Worm (Caenorhabditis elegans) whole organism, L4 larva: ENCODE measurements around the gene F13H8.3.

Experiments used
- D1046.2 ChIP-seq: fragments of 200-800 bp; sonication (Bioruptor generic); IDR thresholded peaks from 2 replicates; pipeline ENCODE4 v1.3.6; 2022; ENCODE audit warnings: missing genetic modification characterization, missing compliant biosample characterization
- F26F4.8 ChIP-seq: fragments of 200-800 bp; sonication (Bioruptor generic); conservative IDR thresholded peaks from 2 replicates; pipeline ENCODE4 v1.3.6; 2022; ENCODE audit warnings: missing genetic modification characterization, missing compliant biosample characterization
- T20F7.1 ChIP-seq: fragments of 200-800 bp; sonication (Bioruptor generic); optimal IDR thresholded peaks from 2 replicates; lab custom pipeline; 2018; ENCODE audit warnings: mild to moderate bottlenecking, missing genetic modification characterization, missing compliant biosample characterization
- Y105C5A.15 ChIP-seq: fragments of 200-800 bp; sonication (Bioruptor generic); IDR thresholded peaks from 2 replicates; pipeline ENCODE4 v1.3.6; 2022; ENCODE audit warnings: missing genetic modification characterization, missing compliant biosample characterization
- Y5F2A.4 ChIP-seq: fragments of 200-800 bp; sonication (Bioruptor generic); optimal IDR thresholded peaks from 2 replicates; lab custom pipeline; 2018; ENCODE audit warnings: mild to moderate bottlenecking, missing genetic modification characterization, missing compliant biosample characterization
- Y75B8A.6 ChIP-seq: fragments of 200-800 bp; sonication (Bioruptor generic); IDR thresholded peaks from 2 replicates; pipeline ENCODE4 v1.3.6; 2022; ENCODE audit warnings: missing genetic modification reagents, missing genetic modification characterization, missing compliant biosample characterization
- ZK337.2 ChIP-seq: fragments of 200-800 bp; sonication (Bioruptor generic); IDR thresholded peaks from 2 replicates; pipeline ENCODE4 v1.3.6; 2022; ENCODE audit warnings: missing genetic modification reagents, missing genetic modification characterization, missing compliant biosample characterization
- aha-1 ChIP-seq: fragments of 150-350 bp; peaks from one replicate; lab custom pipeline; 2014; ENCODE audit warnings: missing biosample characterization, missing genetic modification characterization
- ama-1 ChIP-seq: fragments of 150-350 bp; optimal IDR thresholded peaks from 2 replicates; lab custom pipeline; 2014; ENCODE audit warnings: inconsistent platforms, mixed read lengths
- attf-4 ChIP-seq: sonication (generic microtip); optimal IDR thresholded peaks from 3 replicates; lab custom pipeline; 2017; ENCODE audit warnings: missing biosample characterization, missing genetic modification characterization
- ceh-44 ChIP-seq: fragments of 200-800 bp; sonication (Bioruptor generic); IDR thresholded peaks from 2 replicates; pipeline ENCODE4 v1.3.6; 2022; ENCODE audit warnings: missing genetic modification reagents, missing genetic modification characterization, missing compliant biosample characterization
- ctbp-1 ChIP-seq: fragments of 200-800 bp; sonication (Bioruptor generic); IDR thresholded peaks from 2 replicates; pipeline ENCODE4 v1.3.6; 2022; ENCODE audit warnings: missing genetic modification reagents, missing genetic modification characterization, missing compliant biosample characterization
- daf-16 ChIP-seq, 3 experiments: sonication (generic microtip); optimal IDR thresholded peaks; 2 replicates each; lab custom pipeline; 2016 to 2017; ENCODE audit warnings: missing genetic modification characterization in 3 of 3, missing genetic modification reagents in 3 of 3, mild to moderate bottlenecking in 2 of 3, missing compliant biosample characterization in 2 of 3, missing biosample characterization in 1 of 3, moderate library complexity in 1 of 3
- dmd-8 ChIP-seq: fragments of 200-800 bp; sonication (Bioruptor generic); IDR thresholded peaks from 2 replicates; pipeline ENCODE4 v1.3.6; 2022; ENCODE audit warnings: missing genetic modification characterization, missing compliant biosample characterization
- duxl-1 ChIP-seq: sonication (generic microtip); optimal IDR thresholded peaks from 2 replicates; lab custom pipeline; 2016; ENCODE audit warnings: mild to moderate bottlenecking, missing genetic modification characterization, moderate library complexity, missing compliant biosample characterization; ENCODE audit not compliant: poor library complexity
- dve-1 ChIP-seq: sonication (generic microtip); optimal IDR thresholded peaks from 2 replicates; lab custom pipeline; 2017; ENCODE audit warnings: antibody characterized with exemption, mild to moderate bottlenecking, missing genetic modification characterization, missing compliant biosample characterization; ENCODE audit not compliant: insufficient read depth
- egl-43 ChIP-seq: fragments of 200-800 bp; sonication (Bioruptor generic); IDR thresholded peaks from 2 replicates; pipeline ENCODE4 v1.3.6; 2022; ENCODE audit warnings: missing genetic modification reagents, missing genetic modification characterization, missing compliant biosample characterization
- fos-1 ChIP-seq: fragments of 150-350 bp; optimal IDR thresholded peaks from 2 replicates; lab custom pipeline; 2014; ENCODE audit warnings: missing biosample characterization, missing genetic modification characterization
- gei-8 ChIP-seq: fragments of 200-800 bp; sonication (Bioruptor generic); optimal IDR thresholded peaks from 2 replicates; lab custom pipeline; 2018; ENCODE audit warnings: mild to moderate bottlenecking, missing genetic modification characterization, missing compliant biosample characterization
- hlh-11 ChIP-seq: fragments of 200-800 bp; sonication (Bioruptor generic); optimal IDR thresholded peaks from 2 replicates; lab custom pipeline; 2018; ENCODE audit warnings: mild to moderate bottlenecking, missing genetic modification characterization, missing compliant biosample characterization
- hmg-1.1 ChIP-seq: fragments of 200-800 bp; sonication (Bioruptor generic); IDR thresholded peaks from 2 replicates; pipeline ENCODE4 v1.3.6; 2022; ENCODE audit warnings: missing genetic modification reagents, missing genetic modification characterization, missing compliant biosample characterization
- jun-1 ChIP-seq: fragments of 150-350 bp; optimal IDR thresholded peaks from 2 replicates; lab custom pipeline; 2014; ENCODE audit warnings: missing biosample characterization, missing genetic modification reagents, missing genetic modification characterization
- lin-13 ChIP-seq: fragments of 150-350 bp; optimal IDR thresholded peaks from 2 replicates; lab custom pipeline; 2014; ENCODE audit warnings: missing biosample characterization, missing genetic modification reagents, missing genetic modification characterization
- lin-15B ChIP-seq: fragments of 150-350 bp; sonication (generic microtip); optimal IDR thresholded peaks from 3 replicates; lab custom pipeline; 2014; ENCODE audit warnings: missing biosample characterization, missing genetic modification characterization
- lin-29 ChIP-seq: fragments of 200-800 bp; sonication (Bioruptor generic); IDR thresholded peaks from 2 replicates; pipeline ENCODE4 v1.3.6; 2022; ENCODE audit warnings: missing genetic modification reagents, missing genetic modification characterization, missing compliant biosample characterization
- lin-39 ChIP-seq: fragments of 150-350 bp; optimal IDR thresholded peaks from 2 replicates; lab custom pipeline; 2014; ENCODE audit warnings: missing biosample characterization, missing genetic modification reagents, missing genetic modification characterization
- madf-9 ChIP-seq: fragments of 200-800 bp; sonication (Bioruptor generic); conservative IDR thresholded peaks from 2 replicates; pipeline ENCODE4 v1.3.6; 2022; ENCODE audit warnings: missing genetic modification reagents, missing genetic modification characterization, missing compliant biosample characterization
- mdt-29 ChIP-seq: fragments of 200-800 bp; sonication (Bioruptor generic); IDR thresholded peaks from 2 replicates; pipeline ENCODE4 v1.3.6; 2022; ENCODE audit warnings: missing genetic modification reagents, missing genetic modification characterization, missing compliant biosample characterization
- nhr-102 ChIP-seq: sonication (generic microtip); optimal IDR thresholded peaks from 2 replicates; lab custom pipeline; 2016; ENCODE audit warnings: mild to moderate bottlenecking, missing genetic modification characterization, moderate library complexity, missing compliant biosample characterization
- nhr-25 ChIP-seq: sonication (generic microtip); optimal IDR thresholded peaks from 2 replicates; lab custom pipeline; 2017; ENCODE audit warnings: missing genetic modification characterization, mild to moderate bottlenecking, missing compliant biosample characterization, antibody characterized with exemption, moderate library complexity, borderline replicate concordance; ENCODE audit not compliant: insufficient read depth
- nhr-28 ChIP-seq: fragments of 150-350 bp; optimal IDR thresholded peaks from 2 replicates; lab custom pipeline; 2014; ENCODE audit warnings: missing biosample characterization, missing genetic modification characterization
- nhr-48 ChIP-seq: sonication (generic microtip); optimal IDR thresholded peaks from 2 replicates; lab custom pipeline; 2016; ENCODE audit warnings: mild to moderate bottlenecking, missing genetic modification characterization, missing compliant biosample characterization
- nhr-77 ChIP-seq: fragments of 150-350 bp; optimal IDR thresholded peaks from 2 replicates; lab custom pipeline; 2014; ENCODE audit warnings: missing biosample characterization, missing genetic modification characterization
- pha-4 ChIP-seq, 2 experiments: fragments of 150-350 bp in 1 of 2; fragments of 200-800 bp in 1 of 2; sonication (Bioruptor generic) in 1 of 2; IDR thresholded peaks in 1 of 2; optimal IDR thresholded peaks in 1 of 2; 2 replicates each; pipeline versions ENCODE4 v1.3.6 to Lab custom; 2014 to 2022; ENCODE audit warnings: missing genetic modification characterization in 2 of 2, missing genetic modification reagents in 2 of 2, missing biosample characterization in 1 of 2, missing compliant biosample characterization in 1 of 2
- pqm-1 ChIP-seq: sonication (generic microtip); optimal IDR thresholded peaks from 2 replicates; lab custom pipeline; 2017; ENCODE audit warnings: missing biosample characterization, missing genetic modification characterization
- saeg-2 ChIP-seq: fragments of 200-800 bp; sonication (Bioruptor generic); IDR thresholded peaks from 2 replicates; pipeline ENCODE4 v1.3.6; 2022; ENCODE audit warnings: missing genetic modification reagents, missing genetic modification characterization, missing compliant biosample characterization
- set-16 ChIP-seq: fragments of 200-800 bp; sonication (Bioruptor generic); IDR thresholded peaks from 2 replicates; pipeline ENCODE4 v1.3.6; 2022; ENCODE audit warnings: missing genetic modification reagents, missing genetic modification characterization, missing compliant biosample characterization
- skn-1 ChIP-seq: fragments of 150-350 bp; optimal IDR thresholded peaks from 2 replicates; lab custom pipeline; 2014; ENCODE audit warnings: missing biosample characterization, missing genetic modification characterization
- snpc-1.2 ChIP-seq: fragments of 200-800 bp; sonication (Bioruptor generic); IDR thresholded peaks from 2 replicates; pipeline ENCODE4 v1.3.6; 2022; ENCODE audit warnings: missing genetic modification reagents, missing genetic modification characterization, missing compliant biosample characterization
- tag-97 ChIP-seq: fragments of 200-800 bp; sonication (Bioruptor generic); IDR thresholded peaks from 2 replicates; pipeline ENCODE4 v1.3.6; 2022; ENCODE audit warnings: missing genetic modification characterization, missing compliant biosample characterization
- unc-62 ChIP-seq, 3 experiments: fragments of 150-350 bp in 1 of 3; sonication (generic microtip); optimal IDR thresholded peaks in 2 of 3; peaks in 1 of 3; 1 replicate in 1 of 3; 2 replicates in 2 of 3; lab custom pipeline; 2014 to 2017; ENCODE audit warnings: missing biosample characterization in 3 of 3, missing genetic modification characterization in 3 of 3, missing genetic modification reagents in 3 of 3, missing genotype in 1 of 3
- zag-1 ChIP-seq: fragments of 150-350 bp; optimal IDR thresholded peaks from 2 replicates; lab custom pipeline; 2014; ENCODE audit warnings: missing biosample characterization, missing genetic modification characterization
- zfp-2 ChIP-seq: sonication (generic microtip); optimal IDR thresholded peaks from 2 replicates; lab custom pipeline; 2016; ENCODE audit warnings: mild to moderate bottlenecking, missing genetic modification characterization, missing compliant biosample characterization
- zfp-3 ChIP-seq: fragments of 200-800 bp; sonication (Bioruptor generic); conservative IDR thresholded peaks from 2 replicates; pipeline ENCODE4 v1.3.6; 2022; ENCODE audit warnings: missing genetic modification reagents, missing genetic modification characterization, missing compliant biosample characterization
- zip-2 ChIP-seq: fragments of 150-350 bp; optimal IDR thresholded peaks from 2 replicates; lab custom pipeline; 2014; ENCODE audit warnings: missing biosample characterization, missing genetic modification characterization
- ztf-7 ChIP-seq: fragments of 150-350 bp; optimal IDR thresholded peaks from 2 replicates; lab custom pipeline; 2014; ENCODE audit warnings: missing biosample characterization, missing genetic modification characterization

The F13H8.3 gene

DNA sequence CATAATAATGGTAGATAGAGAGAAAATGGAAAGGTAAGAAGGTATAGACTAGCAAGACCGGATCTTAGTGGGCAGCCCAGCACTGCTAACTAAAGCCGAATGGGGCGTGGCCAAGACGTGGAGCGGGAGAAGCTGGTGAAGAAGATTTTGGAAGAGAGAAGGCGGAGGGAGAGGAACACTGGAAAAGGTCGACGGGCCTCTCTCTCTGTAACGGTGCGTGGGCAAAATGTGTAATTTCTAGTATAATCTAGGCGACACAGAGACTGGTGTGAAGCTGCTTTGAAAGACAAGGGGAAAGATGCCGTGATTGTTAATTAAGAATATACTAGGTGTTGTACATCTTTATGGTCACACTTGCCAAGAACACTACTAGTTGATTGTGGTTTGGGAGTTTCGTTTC is 7.8 kb upstream of the F13H8.3 start, which contains the start of gene F13H8.5:
F13H8.5 (minus strand) TSS at position 101 of the 400 bp plus-strand sequence.
- TF ChIP-seq pha-4 (GFP tag; IDR thresholded peaks at IDR 0.05; lab: Robert Waterston, UW) = no peak
- TF ChIP-seq pha-4 (tag; optimal IDR thresholded peaks at IDR 0.05; lab: Kevin White, UChicago) = no peak
- TF ChIP-seq T20F7.1 = no peak
- TF ChIP-seq dve-1 (tag; lab: Kevin White, UChicago) = no peak
- no peak for TF ChIP-seq zfp-3 (GFP tag; lab: Robert Waterston, UW)
- no peak for TF ChIP-seq fos-1 (tag; lab: Kevin White, UChicago)
- TF ChIP-seq dmd-8 (GFP tag; lab: Robert Waterston, UW) = no peak
- TF ChIP-seq set-16 (GFP tag; lab: Robert Waterston, UW) = no peak
- no peak for TF ChIP-seq Y75B8A.6 (GFP tag; lab: Robert Waterston, UW)
- no peak for TF ChIP-seq skn-1 (tag; lab: Kevin White, UChicago)
- no peak for TF ChIP-seq ztf-7
- TF ChIP-seq ceh-44 (GFP tag; lab: Robert Waterston, UW) = no peak
- TF ChIP-seq D1046.2 = no peak
- TF ChIP-seq saeg-2 (GFP tag; lab: Robert Waterston, UW) = no peak
- TF ChIP-seq mdt-29 (GFP tag; lab: Robert Waterston, UW) = no peak
- TF ChIP-seq zfp-2 = no peak

DNA sequence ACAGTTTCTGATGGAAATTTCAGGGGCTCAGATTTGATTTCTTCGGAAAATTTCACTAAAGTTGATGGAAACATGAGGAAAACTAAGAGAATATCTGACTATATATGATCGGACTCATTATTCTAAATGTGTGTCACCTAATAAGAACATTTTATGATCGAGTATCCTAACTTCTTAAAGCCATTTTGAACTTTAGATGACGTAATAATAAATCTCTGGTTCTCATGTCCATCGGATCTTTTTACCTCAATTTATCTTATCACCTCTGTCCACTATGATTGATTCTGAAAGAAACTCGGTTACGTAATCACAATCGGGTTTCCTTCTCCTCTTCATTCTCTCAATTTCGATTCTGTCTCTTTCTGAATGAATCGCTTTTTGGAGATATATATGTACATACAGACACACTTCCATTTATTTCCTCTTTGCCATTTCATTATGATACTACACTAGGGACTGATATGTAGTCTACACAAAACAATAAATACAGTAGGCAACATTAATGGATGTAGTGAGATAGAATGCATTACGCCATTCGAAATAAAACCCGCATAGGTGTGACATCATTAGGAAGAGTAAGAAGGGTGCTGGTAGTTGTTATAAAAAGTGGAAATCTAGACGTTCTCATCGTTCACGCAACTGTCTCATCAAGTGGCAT is 6.4 kb upstream of the F13H8.3 start:
- TF ChIP-seq nhr-28 (tag; lab: Kevin White, UChicago) (peak; percentile 97), zip-2 (tag; lab: Kevin White, UChicago) (no peak)

DNA sequence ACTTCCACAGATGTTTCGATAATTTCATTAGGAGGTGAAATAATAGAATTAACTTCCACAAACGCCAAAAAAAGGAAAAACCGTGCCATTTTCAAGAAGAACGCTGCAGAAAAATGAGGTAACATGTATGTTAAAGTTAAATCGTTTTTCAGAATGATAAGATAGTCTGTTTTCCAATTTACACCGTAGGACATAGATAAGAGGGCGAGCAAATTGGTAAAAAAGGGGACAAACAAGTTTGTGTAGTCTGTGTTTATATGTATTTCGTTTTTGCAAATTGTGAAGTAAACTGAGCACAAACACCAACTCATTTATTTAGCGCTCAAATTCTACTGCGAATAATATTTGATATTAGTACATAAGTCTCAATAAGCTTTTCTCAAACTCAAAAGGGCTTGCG is 3.9 kb upstream of the F13H8.3 start, which contains the start of gene F13H8.11:
F13H8.11 (minus strand) TSS at position 155 of the 400 bp plus-strand sequence.
- TF ChIP-seq ama-1 = no peak
- no peak for TF ChIP-seq daf-16 (GFP tag; optimal IDR thresholded peaks at IDR 0.05; lab: Kevin White, UChicago)
- peak; percentile 90 for TF ChIP-seq daf-16 (tag; optimal IDR thresholded peaks at IDR 0.05; lab: Kevin White, UChicago)
- TF ChIP-seq lin-15B (tag; lab: Kevin White, UChicago) = no peak
- TF ChIP-seq snpc-1.2 = no peak
- no peak for TF ChIP-seq nhr-25
- no peak for TF ChIP-seq aha-1 (tag; lab: Kevin White, UChicago)
- TF ChIP-seq dve-1 (tag; lab: Kevin White, UChicago) = no peak
- TF ChIP-seq Y105C5A.15 (GFP tag; lab: Robert Waterston, UW) = no peak
- no peak for TF ChIP-seq ctbp-1 (GFP tag; lab: Robert Waterston, UW)
- TF ChIP-seq unc-62 (GFP tag; optimal IDR thresholded peaks at IDR 0.05 in 1 of 2; lab: Kevin White, UChicago) = no peak
- no peak for TF ChIP-seq unc-62 (tag; optimal IDR thresholded peaks at IDR 0.05; lab: Kevin White, UChicago)
- no peak for TF ChIP-seq gei-8 (GFP tag; lab: Kevin White, UChicago)
- TF ChIP-seq lin-29 (GFP tag; lab: Robert Waterston, UW) = no peak
- TF ChIP-seq madf-9 = no peak
- no peak for TF ChIP-seq Y5F2A.4 (GFP tag; lab: Kevin White, UChicago)
- TF ChIP-seq attf-4 (tag; lab: Kevin White, UChicago) = no peak
- TF ChIP-seq ztf-7 = no peak
- no peak for TF ChIP-seq nhr-48 (tag; lab: Kevin White, UChicago)
- TF ChIP-seq hlh-11 (tag; lab: Kevin White, UChicago) = no peak
- TF ChIP-seq ZK337.2 (GFP tag; lab: Robert Waterston, UW) = no peak
- peak; percentile 9 for TF ChIP-seq nhr-77
- TF ChIP-seq duxl-1 (tag; lab: Kevin White, UChicago) = no peak
- TF ChIP-seq pqm-1 (tag; lab: Kevin White, UChicago) = peak; percentile 76
- TF ChIP-seq hmg-1.1 (GFP tag; lab: Robert Waterston, UW) = no peak
- TF ChIP-seq tag-97 (GFP tag; lab: Robert Waterston, UW) = no peak
- no peak for TF ChIP-seq jun-1
- no peak for TF ChIP-seq egl-43
- TF ChIP-seq zag-1 (tag; lab: Kevin White, UChicago) = no peak
- no peak for TF ChIP-seq lin-13 (GFP tag; lab: Kevin White, UChicago)
- no peak for TF ChIP-seq F26F4.8 (GFP tag; lab: Robert Waterston, UW)
- no peak for TF ChIP-seq Y75B8A.6 (GFP tag; lab: Robert Waterston, UW)
- no peak for TF ChIP-seq saeg-2 (GFP tag; lab: Robert Waterston, UW)
- no peak for TF ChIP-seq lin-39 (tag; lab: Kevin White, UChicago)
- TF ChIP-seq nhr-28 (tag; lab: Kevin White, UChicago) = peak; percentile 92
- TF ChIP-seq nhr-102 (tag; lab: Kevin White, UChicago) = no peak
